Worm (Caenorhabditis elegans): ENCODE measurements around the gene sym-2.

ce11 chrII:9163348-9163747, 24.9 kb downstream of the sym-2 start:
- no peak for TF ChIP-seq him-1 (tag; optimal IDR thresholded peaks at IDR 0.05)
- no peak for TF ChIP-seq W03F9.2 (tag; optimal IDR thresholded peaks at IDR 0.05)
